Fruit fly (Drosophila melanogaster) whole organism, embryonic: ENCODE data around the gene Usp14.

Experiments
- CG10366 ChIP-seq: fragments of 200-800 bp; sonication (Bioruptor generic); IDR thresholded peaks from 2 replicates; pipeline ENCODE4 v1.3.6; 2022; ENCODE audit warnings: missing biosample characterization, missing genetic modification characterization
- CG11456 ChIP-seq: fragments of 200-800 bp; sonication (Bioruptor generic); IDR thresholded peaks from 3 replicates; pipeline ENCODE4 v1.3.6; 2022; ENCODE audit warnings: missing biosample characterization, missing genetic modification characterization
- CG12104 ChIP-seq: fragments of 200-800 bp; sonication (Bioruptor generic); optimal IDR thresholded peaks from 3 replicates; lab custom pipeline; 2016; ENCODE audit warnings: missing biosample characterization, missing genetic modification characterization
- CG12391 ChIP-seq: fragments of 200-800 bp; sonication (Bioruptor generic); optimal IDR thresholded peaks from 3 replicates; lab custom pipeline; 2018; ENCODE audit warnings: missing biosample characterization, mild to moderate bottlenecking, missing genetic modification characterization, moderate library complexity
- CG13287 ChIP-seq: fragments of 200-800 bp; sonication (Bioruptor generic); IDR thresholded peaks from 2 replicates; pipeline ENCODE4 v1.3.6; 2022; ENCODE audit warnings: missing biosample characterization, missing genetic modification characterization; ENCODE audit not compliant: partially characterized antibody
- CG14050 ChIP-seq: fragments of 200-800 bp; sonication (Bioruptor generic); IDR thresholded peaks from 3 replicates; pipeline ENCODE4 v1.3.6; 2022; ENCODE audit warnings: missing biosample characterization, missing genetic modification characterization
- CG15696 ChIP-seq: fragments of 200-800 bp; sonication (Bioruptor generic); optimal IDR thresholded peaks from 2 replicates; lab custom pipeline; 2019; ENCODE audit warnings: missing biosample characterization, mild to moderate bottlenecking, missing genetic modification characterization, moderate library complexity
- CG16779 ChIP-seq: fragments of 200-800 bp; sonication (Bioruptor generic); IDR thresholded peaks from 2 replicates; pipeline ENCODE4 v1.3.6; 2022; ENCODE audit warnings: missing biosample characterization, missing genetic modification characterization
- CG17328 ChIP-seq: fragments of 200-800 bp; sonication (Bioruptor generic); IDR thresholded peaks from 2 replicates; pipeline ENCODE4 v1.3.6; 2022; ENCODE audit warnings: missing biosample characterization, missing genetic modification characterization
- CG17361 ChIP-seq: fragments of 200-800 bp; sonication (Bioruptor generic); IDR thresholded peaks from 3 replicates; pipeline ENCODE4 v1.3.6; 2022; ENCODE audit warnings: missing biosample characterization, missing genetic modification characterization
- CG18764 ChIP-seq: fragments of 200-800 bp; sonication (Bioruptor generic); optimal IDR thresholded peaks from 3 replicates; lab custom pipeline; 2016; ENCODE audit warnings: missing biosample characterization, missing genetic modification characterization
- CG3065 ChIP-seq: fragments of 200-800 bp; sonication (Bioruptor generic); optimal IDR thresholded peaks from 2 replicates; lab custom pipeline; 2016; ENCODE audit warnings: missing biosample characterization, missing genetic modification characterization
- CG34224 ChIP-seq: fragments of 200-800 bp; sonication (Bioruptor generic); IDR thresholded peaks from 3 replicates; pipeline ENCODE4 v1.3.6; 2022; ENCODE audit warnings: missing biosample characterization, missing genetic modification characterization; ENCODE audit not compliant: partially characterized antibody
- CG34376 ChIP-seq: fragments of 200-800 bp; sonication (Bioruptor generic); optimal IDR thresholded peaks from 2 replicates; lab custom pipeline; 2018; ENCODE audit warnings: missing biosample characterization, mild to moderate bottlenecking, missing genetic modification characterization
- CG4707 ChIP-seq: fragments of 200-800 bp; sonication (Bioruptor generic); optimal IDR thresholded peaks from 2 replicates; lab custom pipeline; 2018; ENCODE audit warnings: missing biosample characterization, mild to moderate bottlenecking, missing genetic modification characterization, moderate library complexity
- CG6854 ChIP-seq: fragments of 200-800 bp; sonication (Bioruptor generic); optimal IDR thresholded peaks from 3 replicates; lab custom pipeline; 2017; ENCODE audit warnings: missing biosample characterization, mild to moderate bottlenecking, missing genetic modification characterization
- CG7372 ChIP-seq: fragments of 200-800 bp; sonication (Bioruptor generic); IDR thresholded peaks from 2 replicates; pipeline ENCODE4 v1.3.6; 2022; ENCODE audit warnings: missing biosample characterization, missing genetic modification characterization
- CG8290 ChIP-seq, 3 experiments: fragments of 200-800 bp; sonication (Bioruptor generic); optimal IDR thresholded peaks; 2 replicates each; lab custom pipeline; 2016 to 2019; ENCODE audit warnings: missing biosample characterization in 3 of 3, missing genetic modification characterization in 3 of 3, mild to moderate bottlenecking in 2 of 3, moderate library complexity in 1 of 3
- CG9932 ChIP-seq: fragments of 200-800 bp; sonication (Bioruptor generic); IDR thresholded peaks from 2 replicates; pipeline ENCODE4 v1.3.6; 2022; ENCODE audit warnings: missing biosample characterization, missing genetic modification characterization
- CkIIα-i1 ChIP-seq: fragments of 200-800 bp; sonication (Bioruptor generic); IDR thresholded peaks from 2 replicates; pipeline ENCODE4 v1.3.6; 2022; ENCODE audit warnings: missing biosample characterization, missing genetic modification characterization
- CrebB ChIP-seq: fragments of 200-800 bp; sonication (Bioruptor generic); optimal IDR thresholded peaks from 3 replicates; lab custom pipeline; 2018; ENCODE audit warnings: missing biosample characterization, mild to moderate bottlenecking, missing genetic modification characterization
- Ets97D ChIP-seq: fragments of 200-800 bp; sonication (Bioruptor generic); optimal IDR thresholded peaks from 3 replicates; lab custom pipeline; 2016; ENCODE audit warnings: missing biosample characterization, missing genetic modification characterization
- HLHmδ ChIP-seq: fragments of 200-800 bp; sonication (Bioruptor generic); optimal IDR thresholded peaks from 2 replicates; lab custom pipeline; 2018; ENCODE audit warnings: missing biosample characterization, mild to moderate bottlenecking, missing genetic modification characterization, moderate library complexity
- Hr78 ChIP-seq, 2 experiments: fragments of 200-800 bp in 1 of 2; fragments of >200 bp in 1 of 2; sonication (Bioruptor generic) in 1 of 2; optimal IDR thresholded peaks; 2 replicates each; lab custom pipeline; 2017 to 2019; ENCODE audit warnings: missing biosample characterization in 2 of 2, missing genetic modification characterization in 2 of 2, mild to moderate bottlenecking in 1 of 2, moderate library complexity in 1 of 2
- Jarid2 ChIP-seq: fragments of 200-800 bp; sonication (Bioruptor generic); optimal IDR thresholded peaks from 3 replicates; lab custom pipeline; 2017; ENCODE audit warnings: mild to moderate bottlenecking, missing biosample characterization, missing genetic modification reagents, missing genetic modification characterization
- Max ChIP-seq: fragments of 200-800 bp; sonication (Bioruptor generic); optimal IDR thresholded peaks from 2 replicates; lab custom pipeline; 2016; ENCODE audit warnings: missing biosample characterization, mild to moderate bottlenecking, missing genetic modification characterization
- NK7.1 ChIP-seq: fragments of 200-800 bp; sonication (Bioruptor generic); optimal IDR thresholded peaks from 3 replicates; lab custom pipeline; 2016; ENCODE audit warnings: missing biosample characterization, missing genetic modification characterization
- NfI ChIP-seq: fragments of 200-800 bp; sonication (Bioruptor generic); optimal IDR thresholded peaks from 3 replicates; lab custom pipeline; 2018; ENCODE audit warnings: missing biosample characterization, mild to moderate bottlenecking, missing genetic modification characterization, moderate library complexity
- Opbp ChIP-seq: fragments of 200-800 bp; sonication (Bioruptor generic); IDR thresholded peaks from 3 replicates; pipeline ENCODE4 v1.3.6; 2022; ENCODE audit warnings: missing biosample characterization, missing genetic modification characterization; ENCODE audit not compliant: partially characterized antibody
- Rx ChIP-seq: fragments of 200-800 bp; sonication (Bioruptor generic); IDR thresholded peaks from 2 replicates; pipeline ENCODE4 v1.3.6; 2022; ENCODE audit warnings: missing biosample characterization, missing genetic modification characterization
- Six4 ChIP-seq: fragments of 200-800 bp; sonication (Bioruptor generic); optimal IDR thresholded peaks from 2 replicates; lab custom pipeline; 2016; ENCODE audit warnings: missing biosample characterization, missing genetic modification characterization
- Sox102F ChIP-seq: fragments of 200-800 bp; sonication (Bioruptor generic); optimal IDR thresholded peaks from 2 replicates; lab custom pipeline; 2018; ENCODE audit warnings: missing biosample characterization, mild to moderate bottlenecking, missing genetic modification characterization, moderate library complexity
- Ssrp ChIP-seq: fragments of 200-800 bp; sonication (Bioruptor generic); optimal IDR thresholded peaks from 2 replicates; lab custom pipeline; 2018; ENCODE audit warnings: missing biosample characterization, mild to moderate bottlenecking, missing genetic modification characterization, moderate library complexity
- amos ChIP-seq: fragments of 200-800 bp; sonication (Bioruptor generic); IDR thresholded peaks from 2 replicates; pipeline ENCODE4 v1.3.6; 2022; ENCODE audit warnings: missing biosample characterization, missing genetic modification characterization; ENCODE audit not compliant: partially characterized antibody
- cg ChIP-seq: fragments of 200-800 bp; sonication (Bioruptor generic); optimal IDR thresholded peaks from 3 replicates; lab custom pipeline; 2019; ENCODE audit warnings: missing biosample characterization, mild to moderate bottlenecking, missing genetic modification characterization, moderate library complexity
- croc ChIP-seq: fragments of 200-800 bp; sonication (Bioruptor generic); conservative IDR thresholded peaks from 3 replicates; pipeline ENCODE4 v1.3.6; 2022; ENCODE audit warnings: missing biosample characterization, missing genetic modification characterization
- emc ChIP-seq: fragments of 200-800 bp; sonication (Bioruptor generic); optimal IDR thresholded peaks from 2 replicates; lab custom pipeline; 2016; ENCODE audit warnings: missing biosample characterization, missing genetic modification characterization
- en ChIP-seq: fragments of 200-800 bp; sonication (Bioruptor generic); optimal IDR thresholded peaks from 2 replicates; lab custom pipeline; 2016; ENCODE audit warnings: missing biosample characterization, missing genetic modification characterization
- fd3F ChIP-seq: fragments of 200-800 bp; sonication (Bioruptor generic); optimal IDR thresholded peaks from 2 replicates; lab custom pipeline; 2018; ENCODE audit warnings: missing biosample characterization, mild to moderate bottlenecking, missing genetic modification characterization, moderate library complexity
- gfzf ChIP-seq: fragments of 200-800 bp; sonication (Bioruptor generic); optimal IDR thresholded peaks from 2 replicates; lab custom pipeline; 2016; ENCODE audit warnings: missing biosample characterization, mild to moderate bottlenecking, missing genetic modification characterization, moderate library complexity
- hkb ChIP-seq, 2 experiments: fragments of 200-800 bp in 1 of 2; fragments of >200 bp in 1 of 2; sonication (Bioruptor generic) in 1 of 2; IDR thresholded peaks in 1 of 2; optimal IDR thresholded peaks in 1 of 2; 2 replicates each; pipeline versions ENCODE4 v1.3.6 to Lab custom; 2017 to 2022; ENCODE audit warnings: missing biosample characterization in 1 of 2, missing genetic modification characterization in 1 of 2
- ind ChIP-seq: fragments of 200-800 bp; sonication (Bioruptor generic); optimal IDR thresholded peaks from 3 replicates; lab custom pipeline; 2016; ENCODE audit warnings: missing biosample characterization, missing genetic modification characterization
- maf-S ChIP-seq: fragments of 200-800 bp; sonication (Bioruptor generic); optimal IDR thresholded peaks from 2 replicates; lab custom pipeline; 2016; ENCODE audit warnings: missing biosample characterization, missing genetic modification characterization
- mam ChIP-seq: fragments of 200-800 bp; sonication (Bioruptor generic); optimal IDR thresholded peaks from 3 replicates; lab custom pipeline; 2016; ENCODE audit warnings: missing biosample characterization, missing genetic modification characterization
- pb ChIP-seq: fragments of 200-800 bp; sonication (Bioruptor generic); optimal IDR thresholded peaks from 3 replicates; lab custom pipeline; 2016; ENCODE audit warnings: missing biosample characterization, missing genetic modification characterization
- pita ChIP-seq: fragments of 200-800 bp; sonication (Bioruptor generic); optimal IDR thresholded peaks from 2 replicates; lab custom pipeline; 2017; ENCODE audit warnings: missing biosample characterization, mild to moderate bottlenecking, missing genetic modification characterization
- salm ChIP-seq: fragments of 200-800 bp; sonication (Bioruptor generic); optimal IDR thresholded peaks from 2 replicates; lab custom pipeline; 2018; ENCODE audit warnings: missing biosample characterization, mild to moderate bottlenecking, missing genetic modification characterization
- sd ChIP-seq: fragments of 200-800 bp; sonication (Bioruptor generic); optimal IDR thresholded peaks from 3 replicates; lab custom pipeline; 2018; ENCODE audit warnings: missing biosample characterization, mild to moderate bottlenecking, missing genetic modification characterization, moderate library complexity
- slbo ChIP-seq: fragments of 200-800 bp; sonication (Bioruptor generic); IDR thresholded peaks from 2 replicates; pipeline ENCODE4 v1.3.6; 2022; ENCODE audit warnings: missing biosample characterization, missing genetic modification characterization
- tna ChIP-seq: fragments of 200-800 bp; sonication (Bioruptor generic); IDR thresholded peaks from 2 replicates; pipeline ENCODE4 v1.3.6; 2022; ENCODE audit warnings: missing biosample characterization, missing genetic modification characterization; ENCODE audit not compliant: partially characterized antibody

Usp14 gene

DNA sequence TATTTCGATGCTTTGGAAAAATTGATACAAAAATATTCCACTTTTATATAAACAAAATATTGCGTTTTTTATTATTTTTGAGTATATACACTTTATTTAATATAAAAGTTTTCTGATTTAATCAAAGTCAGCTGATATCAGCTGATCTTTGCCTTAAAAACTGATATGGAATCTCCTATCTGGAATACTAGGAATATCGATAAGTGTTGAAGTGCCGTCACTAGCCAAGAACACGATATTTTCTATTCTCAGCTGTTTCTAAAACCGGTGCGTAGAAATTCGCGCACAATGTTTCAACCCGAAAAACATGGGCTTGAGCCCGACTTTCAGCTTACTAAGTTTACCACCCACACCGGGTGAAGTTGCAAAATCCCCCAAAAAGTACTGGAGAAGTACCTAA is 28.3 kb upstream of the Usp14 start, which contains the start of gene Sps2 (continued):
- TF ChIP-seq Ssrp (tag; lab: Kevin White, UChicago) (no peak), CG3065 (no peak), Ets97D (no peak), CG13287 (GFP tag; lab: Robert Waterston, UW) (peak; percentile 85), CG9932 (GFP tag; lab: Robert Waterston, UW) (no peak; the same call in 1 of the 2 replicates), salm (no peak), croc (no peak), emc (GFP tag; lab: Kevin White, UChicago) (no peak), CG17361 (GFP tag; lab: Robert Waterston, UW) (0 out of 3 replicates have a peak, but pooled peaks have one; percentile 15), CG6854 (GFP tag; lab: Kevin White, UChicago) (no peak), HLHmδ (GFP tag; lab: Kevin White, UChicago) (no peak), Sox102F (GFP tag; lab: Kevin White, UChicago) (no peak), tna (no peak), Rx (GFP tag; lab: Robert Waterston, UW) (no peak), CG34224 (GFP tag; lab: Robert Waterston, UW) (peak; percentile 80), pb (no peak), CG14050 (GFP tag; lab: Robert Waterston, UW) (no peak), CG15696 (no peak), Max (peak; percentile 3), hkb (optimal IDR thresholded peaks at IDR 0.05; lab: Kevin White, UChicago) (no peak), hkb (GFP tag; IDR thresholded peaks at IDR 0.05; lab: Robert Waterston, UW) (no peak), CG34376 (GFP tag; lab: Kevin White, UChicago) (peak; percentile 52), CG18764 (GFP tag; lab: Kevin White, UChicago) (no peak), CG10366 (GFP tag; lab: Robert Waterston, UW) (no peak), slbo (no peak; the same call in 1 of the 2 replicates), CG12104 (GFP tag; lab: Kevin White, UChicago) (no peak), Hr78 (GFP tag; optimal IDR thresholded peaks at IDR 0.05; lab: Kevin White, UChicago) (no peak), CG8290 (GFP tag; optimal IDR thresholded peaks at IDR 0.05; lab: Kevin White, UChicago) (peak; percentile 48), CG8290 (tag; optimal IDR thresholded peaks at IDR 0.05; lab: Kevin White, UChicago) (peak in 1 of 2 experiments; percentile 53), CG4707 (GFP tag; lab: Kevin White, UChicago) (no peak), CG17328 (peak; percentile 27; the same call in 1 of the 2 replicates), CG7372 (no peak), Opbp (GFP tag; lab: Robert Waterston, UW) (peak; percentile 83), CG12391 (tag; lab: Kevin White, UChicago) (peak; percentile 37), Jarid2 (GFP tag; lab: Kevin White, UChicago) (no peak), amos (peak; percentile 80; the same call in 1 of the 2 replicates), en (no peak), CkIIα-i1 (GFP tag; lab: Robert Waterston, UW) (no peak), NfI (GFP tag; lab: Kevin White, UChicago) (no peak), fd3F (GFP tag; lab: Kevin White, UChicago) (no peak), gfzf (GFP tag; lab: Kevin White, UChicago) (peak; percentile 12), pita (GFP tag; lab: Kevin White, UChicago) (no peak), ind (GFP tag; lab: Kevin White, UChicago) (no peak), CG16779 (GFP tag; lab: Robert Waterston, UW) (no peak), maf-S (no peak), CrebB (tag; lab: Kevin White, UChicago) (no peak), Six4 (GFP tag; lab: Kevin White, UChicago) (no peak), sd (no peak), NK7.1 (GFP tag; lab: Kevin White, UChicago) (no peak), CG11456 (GFP tag; lab: Robert Waterston, UW) (no peak), cg (GFP tag; lab: Kevin White, UChicago) (no peak), mam (GFP tag; lab: Kevin White, UChicago) (peak; percentile 1)
